Fruit fly (Drosophila melanogaster): ENCODE results near the gene Stt3A.
A peak's percentile ranks its signal among the peaks of the same experiment; 100 is the strongest.

Stt3A gene

DNA sequence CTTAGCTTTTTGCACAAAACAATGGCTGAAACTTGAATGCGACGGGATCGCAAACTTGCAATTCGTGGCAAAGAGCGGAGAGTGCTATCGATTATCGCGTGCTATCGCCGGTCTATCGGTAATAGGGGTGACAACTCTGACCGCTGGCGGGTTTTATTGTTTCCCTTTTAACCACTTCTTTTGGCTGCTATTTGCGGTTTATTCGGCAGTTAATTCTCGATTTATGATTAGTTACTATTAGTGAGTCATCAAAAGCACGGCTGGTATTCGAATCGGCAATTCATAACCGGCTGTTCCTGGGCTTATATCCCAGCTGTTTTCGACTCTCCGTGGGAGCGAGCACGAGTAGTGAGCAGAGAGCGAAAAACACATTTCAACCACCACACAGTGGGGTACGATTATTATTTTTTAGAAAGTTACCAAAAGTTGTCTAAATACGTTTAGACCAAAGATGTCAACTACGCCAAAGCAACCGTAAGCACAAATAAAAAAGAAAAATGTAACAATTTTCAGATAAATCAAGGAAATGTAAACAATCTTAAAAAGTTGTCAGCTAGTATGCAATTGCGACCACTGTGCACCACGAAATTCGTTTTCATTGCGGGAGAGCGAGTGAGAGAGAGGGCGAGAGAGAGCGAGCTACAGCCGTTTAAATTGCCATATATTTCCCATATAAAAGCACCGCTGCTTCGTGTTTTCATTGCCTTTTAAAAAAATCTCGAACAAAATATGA, at the start of gene Stt3A, which contains the start of gene bves (continued):
- peak; percentile 80 for TF ChIP-seq MESR4 (GFP tag; optimal IDR thresholded peaks at IDR 0.05)
- TF ChIP-seq CG11085 (GFP tag; IDR thresholded peaks at IDR 0.05) = peak; percentile 89
- TF ChIP-seq CG34422 (GFP tag; IDR thresholded peaks at IDR 0.05) = peak; percentile 98
- TF ChIP-seq ranshi (GFP tag; IDR thresholded peaks at IDR 0.05) = peak; percentile 98
- peak; percentile 92 for TF ChIP-seq CG17186 (GFP tag; optimal IDR thresholded peaks at IDR 0.05)
- TF ChIP-seq Vsx1 (GFP tag; optimal IDR thresholded peaks at IDR 0.05) = peak; percentile 96
- TF ChIP-seq dan (GFP tag; IDR thresholded peaks at IDR 0.05) = peak; percentile 84
- peak; percentile 98 for TF ChIP-seq mam (GFP tag; optimal IDR thresholded peaks at IDR 0.05)
- TF ChIP-seq CG30431 (GFP tag; optimal IDR thresholded peaks at IDR 0.05) = peak; percentile 97
- TF ChIP-seq E2f2 (GFP tag; IDR thresholded peaks at IDR 0.05) = peak; percentile 89
- peak; percentile 94 for TF ChIP-seq Lhr (GFP tag; optimal IDR thresholded peaks at IDR 0.05)
- peak; percentile 98 for TF ChIP-seq Drgx (GFP tag; IDR thresholded peaks at IDR 0.05)
- peak; percentile 96 for TF ChIP-seq Sox100B (GFP tag; optimal IDR thresholded peaks at IDR 0.05)
- TF ChIP-seq fu2 (GFP tag; optimal IDR thresholded peaks at IDR 0.05) = peak; percentile 98
- peak; percentile 94 for TF ChIP-seq Aef1 (GFP tag; IDR thresholded peaks at IDR 0.05)
- TF ChIP-seq CG1024 (GFP tag; IDR thresholded peaks at IDR 0.05) = peak; percentile 94
- TF ChIP-seq Mes4 (GFP tag; optimal IDR thresholded peaks at IDR 0.05) = peak; percentile 98
- TF ChIP-seq Gsc (GFP tag; IDR thresholded peaks at IDR 0.05) = peak; percentile 90
- peak; percentile 96 for TF ChIP-seq HmgD (GFP tag; optimal IDR thresholded peaks at IDR 0.05)
- peak; percentile 96 for TF ChIP-seq CG9876 (GFP tag; optimal IDR thresholded peaks at IDR 0.05)
- TF ChIP-seq CTCF (GFP tag; optimal IDR thresholded peaks at IDR 0.05) = peak; percentile 76
- peak; percentile 96 for TF ChIP-seq p53 (GFP tag; optimal IDR thresholded peaks at IDR 0.05)
- peak; percentile 97 for TF ChIP-seq H2.0 (GFP tag; IDR thresholded peaks at IDR 0.05)
- peak; percentile 69 for TF ChIP-seq pros (GFP tag; optimal IDR thresholded peaks at IDR 0.05)
- TF ChIP-seq cas (GFP tag; IDR thresholded peaks at IDR 0.05) = peak; percentile 93
- peak; percentile 81 for TF ChIP-seq nerfin-2 (GFP tag; IDR thresholded peaks at IDR 0.05; ENCODE audit: partially characterized antibody)
- TF ChIP-seq CG6791 (GFP tag; IDR thresholded peaks at IDR 0.05; ENCODE audit: partially characterized antibody) = peak; percentile 74
- TF ChIP-seq peb (GFP tag; IDR thresholded peaks at IDR 0.05) = peak; percentile 95
- TF ChIP-seq CG14965 (GFP tag; optimal IDR thresholded peaks at IDR 0.05; ENCODE audit: borderline replicate concordance) = peak; percentile 87
- peak; percentile 94 for TF ChIP-seq Gug (GFP tag; IDR thresholded peaks at IDR 0.05)
- peak; percentile 98 for TF ChIP-seq CG4424 (GFP tag; optimal IDR thresholded peaks at IDR 0.05)
- TF ChIP-seq Fer2 (tag; optimal IDR thresholded peaks at IDR 0.05) = peak; percentile 90
- peak; percentile 94 for TF ChIP-seq TFAM (GFP tag; optimal IDR thresholded peaks at IDR 0.05)
- TF ChIP-seq nmo (GFP tag; optimal IDR thresholded peaks at IDR 0.05) = peak; percentile 98
- TF ChIP-seq nom (GFP tag; optimal IDR thresholded peaks at IDR 0.05) = peak; percentile 96
- peak; percentile 97 for TF ChIP-seq lmd (GFP tag; IDR thresholded peaks at IDR 0.05)
- TF ChIP-seq onecut (GFP tag; IDR thresholded peaks at IDR 0.05) = peak; percentile 97
- TF ChIP-seq CG2116 (GFP tag; optimal IDR thresholded peaks at IDR 0.05) = peak; percentile 82
- TF ChIP-seq Dref (GFP tag; IDR thresholded peaks at IDR 0.05) = peak; percentile 67
- TF ChIP-seq CG6654 (GFP tag; optimal IDR thresholded peaks at IDR 0.05) = peak; percentile 90
- TF ChIP-seq CG12236 (GFP tag; optimal IDR thresholded peaks at IDR 0.05) = peak; percentile 97
- peak; percentile 63 for TF ChIP-seq Doc3 (GFP tag; IDR thresholded peaks at IDR 0.05; ENCODE audit: partially characterized antibody)
- peak; percentile 79 for TF ChIP-seq CG34224 (GFP tag; IDR thresholded peaks at IDR 0.05; ENCODE audit: partially characterized antibody)
- peak; percentile 98 for TF ChIP-seq sob (GFP tag; IDR thresholded peaks at IDR 0.05)
- peak; percentile 92 for TF ChIP-seq CG5180 (GFP tag; optimal IDR thresholded peaks at IDR 0.05)
- peak; percentile 94 for TF ChIP-seq CG11093 (GFP tag; IDR thresholded peaks at IDR 0.05)
- peak; percentile 99 for TF ChIP-seq lbe (GFP tag; optimal IDR thresholded peaks at IDR 0.05)
- peak; percentile 86 for TF ChIP-seq ssp (GFP tag; IDR thresholded peaks at IDR 0.05)
- peak; percentile 75; the same call in 1 of the 4 replicates for TF ChIP-seq chinmo (GFP tag; IDR thresholded peaks at IDR 0.05; ENCODE audit: partially characterized antibody)
- TF ChIP-seq pum (GFP tag; optimal IDR thresholded peaks at IDR 0.05) = peak; percentile 98
